Worm (Caenorhabditis elegans): ENCODE measurements around the gene R02F2.9.

R02F2.9 gene

DNA sequence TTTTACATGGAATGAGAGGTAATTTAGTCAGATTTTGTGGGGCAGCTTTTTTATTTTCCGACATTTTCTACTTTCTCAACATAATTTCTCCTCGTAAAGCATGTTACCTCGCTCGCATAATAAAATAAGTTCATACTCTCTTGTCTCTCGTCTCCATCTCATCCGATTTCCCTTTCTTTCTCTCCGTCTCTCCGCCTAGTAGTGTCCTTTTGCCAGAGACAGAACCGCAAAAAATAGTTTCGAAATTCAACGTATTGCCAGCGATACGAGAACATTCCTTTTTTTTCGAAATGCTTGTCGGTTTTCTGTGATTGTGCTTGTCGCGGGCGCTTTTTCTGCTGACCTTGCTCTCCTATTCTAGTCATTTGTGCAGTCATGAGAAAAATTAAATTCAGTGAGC, 5.2 kb downstream of the R02F2.9 start:
- TF ChIP-seq ceh-36 (tag; optimal IDR thresholded peaks at IDR 0.05) (no peak), aly-1 (tag; optimal IDR thresholded peaks at IDR 0.05) (no peak), tra-4 (tag; optimal IDR thresholded peaks at IDR 0.05) (no peak), scrt-1 (GFP tag; IDR thresholded peaks at IDR 0.05) (no peak), tbx-11 (GFP tag; IDR thresholded peaks at IDR 0.05) (no peak)

DNA sequence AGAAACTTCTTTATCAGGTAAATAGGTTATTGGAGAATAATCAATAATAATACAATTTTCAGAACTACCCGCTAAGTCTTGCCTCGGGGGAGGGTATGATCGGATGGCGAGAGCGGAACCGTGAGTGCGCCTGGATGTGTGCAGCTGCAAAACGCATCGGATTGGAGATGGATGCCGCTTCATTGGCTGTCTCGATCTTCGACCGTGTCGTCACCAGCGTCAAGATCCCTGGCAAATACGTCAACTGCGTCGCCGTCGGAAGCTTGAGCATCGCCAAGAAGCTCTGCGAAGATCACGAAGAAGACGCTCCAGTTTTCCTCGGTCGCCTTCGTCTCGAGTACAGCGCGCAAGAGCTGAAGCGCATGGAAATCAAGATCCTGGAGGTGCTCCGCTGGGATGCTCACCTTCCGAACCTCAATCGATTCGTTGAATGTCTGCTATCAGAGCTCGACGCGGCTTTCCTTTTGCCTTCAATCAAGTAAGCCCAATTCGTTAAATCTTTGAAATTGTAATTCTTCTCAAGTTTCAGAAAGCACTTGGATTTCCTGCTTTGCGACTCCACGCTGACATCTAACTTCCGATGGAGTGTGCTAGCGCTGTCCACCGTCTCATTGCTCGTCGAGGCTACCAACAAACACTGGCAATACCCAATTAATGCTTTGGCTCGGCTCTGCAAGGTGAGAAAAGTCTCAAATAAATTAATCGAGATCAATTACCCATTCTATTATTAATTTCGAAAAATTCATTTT, 5.9 kb downstream of the R02F2.9 start:
- no peak for TF ChIP-seq ceh-13 (GFP tag; optimal IDR thresholded peaks at IDR 0.05)
- TF ChIP-seq sea-1 (GFP tag; conservative IDR thresholded peaks at IDR 0.05) = no peak
- TF ChIP-seq scrt-1 (GFP tag; IDR thresholded peaks at IDR 0.05) = no peak
- TF ChIP-seq tra-4 (tag; optimal IDR thresholded peaks at IDR 0.05) = no peak
- no peak for TF ChIP-seq hmbx-1 (tag; optimal IDR thresholded peaks at IDR 0.05)
- no peak for TF ChIP-seq hmg-4 (GFP tag; optimal IDR thresholded peaks at IDR 0.05)
- no peak for TF ChIP-seq tbx-11 (GFP tag; IDR thresholded peaks at IDR 0.05)
- no peak for TF ChIP-seq F13C5.2 (tag; optimal IDR thresholded peaks at IDR 0.05)
- TF ChIP-seq hnd-1 (tag; optimal IDR thresholded peaks at IDR 0.05) = no peak
- no peak for TF ChIP-seq ets-7 (tag; optimal IDR thresholded peaks at IDR 0.05)
- no peak for TF ChIP-seq pes-1 (GFP tag; IDR thresholded peaks at IDR 0.05)
- TF ChIP-seq flt-1 (GFP tag; IDR thresholded peaks at IDR 0.05) = no peak
- TF ChIP-seq B0310.2 (tag; optimal IDR thresholded peaks at IDR 0.05) = no peak
- TF ChIP-seq aly-1 (tag; optimal IDR thresholded peaks at IDR 0.05) = no peak
- no peak for TF ChIP-seq ceh-36 (tag; optimal IDR thresholded peaks at IDR 0.05)

DNA sequence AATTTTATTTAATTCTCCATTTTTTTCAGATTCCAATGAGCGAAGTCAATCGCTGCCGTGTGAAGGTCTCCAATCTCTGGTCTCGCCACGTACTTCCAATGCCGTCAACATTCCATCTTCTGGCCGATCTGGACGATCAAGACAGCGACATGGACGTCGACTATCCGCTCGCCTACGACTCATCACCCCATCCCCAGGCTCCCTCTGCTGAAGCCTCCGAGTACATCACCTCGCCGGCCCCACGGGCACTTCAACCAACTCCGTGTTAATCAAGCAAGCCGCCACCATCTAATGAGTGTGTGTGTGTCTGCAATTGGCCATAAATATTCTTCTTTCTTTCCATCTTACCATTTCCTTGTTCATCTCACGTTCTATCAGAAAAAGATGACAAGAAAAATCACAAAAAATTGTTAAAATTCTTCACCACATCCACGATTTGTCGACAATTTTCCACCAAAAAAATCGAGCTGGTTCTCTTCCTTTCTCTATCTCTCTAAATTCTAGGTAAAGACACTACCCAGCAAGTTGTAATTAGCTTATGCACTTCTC, 6.6 kb downstream of the R02F2.9 start:
- TF ChIP-seq tbx-37 (GFP tag; conservative IDR thresholded peaks at IDR 0.05) (no peak), ets-7 (tag; optimal IDR thresholded peaks at IDR 0.05) (no peak), tbx-11 (GFP tag; IDR thresholded peaks at IDR 0.05) (no peak)

DNA sequence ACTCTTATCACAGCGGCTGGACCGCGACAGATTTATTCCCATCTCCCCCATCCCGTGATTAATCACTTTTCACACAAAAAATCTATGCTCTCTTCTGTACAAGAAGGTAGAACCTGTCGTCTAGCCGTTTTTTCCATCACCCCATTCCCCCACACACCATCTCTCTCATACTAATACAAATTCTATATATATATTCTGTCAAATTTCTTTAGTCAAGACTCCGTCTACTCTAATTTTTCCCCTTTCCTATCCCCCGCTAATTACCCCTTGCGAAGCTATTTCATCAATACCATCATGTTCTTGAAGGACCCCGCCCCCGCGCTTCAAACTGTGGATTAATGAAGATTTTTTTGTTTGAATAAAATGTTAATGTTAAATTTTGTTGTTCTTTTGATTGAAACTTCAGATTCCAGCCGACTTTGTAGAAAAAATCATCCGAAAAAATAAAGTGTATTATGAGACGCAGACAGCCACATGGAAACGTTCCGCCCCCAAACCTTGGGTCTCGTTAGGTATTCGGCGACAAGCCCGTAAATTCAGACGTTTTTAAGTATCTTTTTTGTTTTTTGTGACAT, 7.1 kb downstream of the R02F2.9 start:
- TF ChIP-seq scrt-1 (GFP tag; IDR thresholded peaks at IDR 0.05) (no peak), sea-1 (GFP tag; conservative IDR thresholded peaks at IDR 0.05) (no peak), aly-1 (tag; optimal IDR thresholded peaks at IDR 0.05) (no peak), tra-4 (tag; optimal IDR thresholded peaks at IDR 0.05) (no peak), ceh-36 (tag; optimal IDR thresholded peaks at IDR 0.05) (no peak), tbx-11 (GFP tag; IDR thresholded peaks at IDR 0.05) (no peak), flt-1 (GFP tag; IDR thresholded peaks at IDR 0.05) (no peak), F13C5.2 (tag; optimal IDR thresholded peaks at IDR 0.05) (no peak), B0310.2 (tag; optimal IDR thresholded peaks at IDR 0.05) (no peak), hmg-4 (GFP tag; optimal IDR thresholded peaks at IDR 0.05) (no peak), ets-7 (tag; optimal IDR thresholded peaks at IDR 0.05) (no peak), ama-1 (optimal IDR thresholded peaks at IDR 0.05) (no peak), pes-1 (GFP tag; IDR thresholded peaks at IDR 0.05) (no peak)

DNA sequence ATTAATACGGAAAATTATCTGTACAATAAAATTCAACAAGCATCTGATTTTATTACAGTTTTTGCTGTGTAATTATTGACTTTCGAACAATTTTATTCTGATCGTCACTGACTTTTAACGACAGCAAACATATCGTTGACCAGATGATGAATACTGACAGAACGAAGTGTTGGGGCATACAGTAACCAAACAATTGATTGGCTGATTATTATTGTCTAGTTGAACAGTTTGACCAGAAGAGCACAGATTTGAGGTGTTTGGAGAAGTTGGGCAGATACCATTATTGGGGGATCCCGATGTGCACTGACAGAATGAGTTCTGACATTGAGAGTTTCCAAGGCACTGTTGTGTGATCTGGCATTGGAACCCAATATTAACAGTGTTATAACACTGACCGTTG, 7.9 kb downstream of the R02F2.9 start:
- TF ChIP-seq F13C5.2 (tag; optimal IDR thresholded peaks at IDR 0.05) = no peak
- no peak for TF ChIP-seq ceh-36 (tag; optimal IDR thresholded peaks at IDR 0.05)
- no peak for TF ChIP-seq ama-1 (optimal IDR thresholded peaks at IDR 0.05)

DNA sequence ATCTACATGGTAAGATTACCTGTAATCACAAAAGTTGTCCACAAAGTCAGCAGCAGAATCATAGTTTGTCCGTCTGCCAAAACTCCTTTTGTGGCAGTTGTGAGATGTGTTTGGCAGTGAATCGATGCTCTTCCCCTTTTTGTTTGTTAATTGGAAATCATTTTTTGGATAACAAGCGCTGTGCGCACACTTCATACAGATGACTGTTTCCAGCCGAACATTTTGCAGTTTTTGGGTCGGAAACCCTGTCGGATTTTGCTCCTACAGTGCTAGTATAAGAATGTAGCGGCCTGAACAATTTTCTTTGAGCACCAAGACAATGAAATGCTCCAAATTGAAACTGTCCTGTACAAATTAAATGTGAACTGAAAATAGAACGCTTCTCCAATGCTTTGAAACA, 9.7 kb downstream of the R02F2.9 start, which contains the start of gene D1044.7:
Gene D1044.7 (minus strand): TSS at position 101 of the 400 bp plus-strand sequence.
- no peak for TF ChIP-seq tbx-11 (GFP tag; IDR thresholded peaks at IDR 0.05)
- TF ChIP-seq ets-7 (tag; optimal IDR thresholded peaks at IDR 0.05) = no peak
- TF ChIP-seq hnd-1 (tag; optimal IDR thresholded peaks at IDR 0.05) = no peak
- no peak for TF ChIP-seq ama-1 (optimal IDR thresholded peaks at IDR 0.05)
- TF ChIP-seq hmg-4 (GFP tag; optimal IDR thresholded peaks at IDR 0.05) = no peak
- TF ChIP-seq tbx-37 (GFP tag; conservative IDR thresholded peaks at IDR 0.05) = no peak
- TF ChIP-seq sea-1 (GFP tag; conservative IDR thresholded peaks at IDR 0.05) = no peak
- no peak for TF ChIP-seq ceh-36 (tag; optimal IDR thresholded peaks at IDR 0.05)

DNA sequence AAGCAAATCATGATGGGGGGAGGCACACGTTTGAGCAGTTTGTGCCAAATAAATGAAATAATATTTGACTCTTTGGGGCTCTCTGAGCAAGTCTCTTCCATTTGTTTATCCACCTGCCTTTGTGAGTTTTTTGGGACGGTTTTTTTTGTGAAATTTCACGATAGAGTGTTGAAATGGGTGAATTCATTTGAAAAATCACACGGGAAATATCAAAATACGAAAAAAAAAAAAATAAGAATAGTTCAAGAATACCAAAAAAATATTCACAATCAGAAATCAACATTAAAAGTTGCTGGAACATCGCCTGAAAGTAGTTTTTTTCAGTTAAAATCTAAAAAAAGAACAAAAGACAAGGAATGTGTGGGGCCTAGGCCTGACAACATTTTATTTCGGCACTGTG, 13.5 kb downstream of the R02F2.9 start, which contains the start of gene pqn-25:
Gene pqn-25 (minus strand): TSS at position 101 of the 400 bp plus-strand sequence.
- no peak for TF ChIP-seq tra-4 (tag; optimal IDR thresholded peaks at IDR 0.05)
- no peak for TF ChIP-seq aly-1 (tag; optimal IDR thresholded peaks at IDR 0.05)
- no peak for TF ChIP-seq ama-1 (optimal IDR thresholded peaks at IDR 0.05)
- TF ChIP-seq ets-7 (tag; optimal IDR thresholded peaks at IDR 0.05) = no peak
- TF ChIP-seq F13C5.2 (tag; optimal IDR thresholded peaks at IDR 0.05) = no peak
- TF ChIP-seq hnd-1 (tag; optimal IDR thresholded peaks at IDR 0.05) = no peak
- no peak for TF ChIP-seq flt-1 (GFP tag; IDR thresholded peaks at IDR 0.05)
- no peak for TF ChIP-seq scrt-1 (GFP tag; IDR thresholded peaks at IDR 0.05)
- no peak for TF ChIP-seq ceh-36 (tag; optimal IDR thresholded peaks at IDR 0.05)
- TF ChIP-seq hmg-4 (GFP tag; optimal IDR thresholded peaks at IDR 0.05) = no peak
- no peak for TF ChIP-seq sea-1 (GFP tag; conservative IDR thresholded peaks at IDR 0.05)
- TF ChIP-seq ceh-13 (GFP tag; optimal IDR thresholded peaks at IDR 0.05) = no peak
- no peak for TF ChIP-seq B0310.2 (tag; optimal IDR thresholded peaks at IDR 0.05)
- TF ChIP-seq pes-1 (GFP tag; IDR thresholded peaks at IDR 0.05) = no peak

DNA sequence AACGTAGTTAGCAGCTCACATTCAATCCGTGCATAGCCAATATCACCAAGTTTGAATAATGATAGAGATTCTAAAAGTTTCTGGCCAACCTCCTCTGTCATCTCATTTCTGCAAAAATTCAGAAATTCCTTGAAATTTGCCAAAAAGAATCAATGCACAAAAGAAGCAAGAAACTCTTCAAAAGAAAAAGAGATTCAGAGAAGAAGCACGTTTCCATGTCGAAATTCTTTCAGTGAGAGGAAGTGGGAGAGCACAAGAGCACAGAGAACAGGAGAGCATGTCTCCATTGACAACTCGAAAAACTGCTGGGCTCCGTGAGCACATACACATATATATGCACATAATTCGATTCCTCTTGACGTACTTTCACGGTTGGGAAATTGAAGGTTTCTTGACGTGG, 18.4 kb downstream of the R02F2.9 start, which contains the start of gene nekl-4:
Gene nekl-4 (minus strand): TSS at position 101 of the 400 bp plus-strand sequence.
- no peak for TF ChIP-seq tra-4 (tag; optimal IDR thresholded peaks at IDR 0.05)

Data from whole organism, early embryonic.